Fruit fly (Drosophila melanogaster) whole organism, prepupa: Measurements from ENCODE around the gene CG5079.

Source experiments
- CG1621 ChIP-seq: fragments of 200-800 bp; sonication (Bioruptor generic); optimal IDR thresholded peaks from 3 replicates; lab custom pipeline; 2018; ENCODE audit warnings: missing biosample characterization, mild to moderate bottlenecking, missing genetic modification characterization
- CG34406 ChIP-seq: fragments of 200-800 bp; sonication (Bioruptor generic); optimal IDR thresholded peaks from 3 replicates; lab custom pipeline; 2016; ENCODE audit warnings: missing biosample characterization, missing genetic modification characterization
- CG6808 ChIP-seq: fragments of 200-800 bp; sonication (Bioruptor generic); optimal IDR thresholded peaks from 3 replicates; lab custom pipeline; 2017; ENCODE audit warnings: missing biosample characterization, missing genetic modification characterization, mild to moderate bottlenecking, moderate library complexity, missing genetic modification reagents
- CG7368 ChIP-seq: fragments of 200-800 bp; sonication (Bioruptor generic); optimal IDR thresholded peaks from 3 replicates; lab custom pipeline; 2016; ENCODE audit warnings: missing biosample characterization, missing genetic modification characterization
- Eip75B ChIP-seq: fragments of 200-800 bp; sonication (Bioruptor generic); optimal IDR thresholded peaks from 3 replicates; lab custom pipeline; 2016; ENCODE audit warnings: missing biosample characterization, missing genetic modification characterization
- Ets21C ChIP-seq: fragments of 200-800 bp; sonication (Bioruptor generic); optimal IDR thresholded peaks from 3 replicates; lab custom pipeline; 2016; ENCODE audit warnings: missing biosample characterization, missing genetic modification characterization
- Sox15 ChIP-seq: fragments of 200-800 bp; sonication (Bioruptor generic); optimal IDR thresholded peaks from 3 replicates; lab custom pipeline; 2016; ENCODE audit warnings: missing biosample characterization, missing genetic modification characterization
- topi ChIP-seq: fragments of 200-800 bp; sonication (Bioruptor generic); optimal IDR thresholded peaks from 3 replicates; lab custom pipeline; 2016; ENCODE audit warnings: missing biosample characterization, missing genetic modification characterization
- vri ChIP-seq: fragments of 200-800 bp; sonication (Bioruptor generic); optimal IDR thresholded peaks from 3 replicates; lab custom pipeline; 2016; ENCODE audit warnings: missing biosample characterization, mild to moderate bottlenecking, missing genetic modification characterization

- peak; percentile 80 for TF ChIP-seq Ets21C (GFP tag; lab: Kevin White, UChicago)
- peak; percentile 93 for TF ChIP-seq topi (GFP tag; lab: Kevin White, UChicago)
- TF ChIP-seq Eip75B (GFP tag; lab: Kevin White, UChicago), result peak; percentile 92
- TF ChIP-seq CG1621 (tag; lab: Kevin White, UChicago), result peak; percentile 78
- peak; percentile 76 for TF ChIP-seq Sox15 (GFP tag; lab: Kevin White, UChicago)
- TF ChIP-seq CG34406 (GFP tag; lab: Kevin White, UChicago), result peak; percentile 85
- peak; percentile 86 for TF ChIP-seq CG7368 (GFP tag; lab: Kevin White, UChicago)
- peak; percentile 91 for TF ChIP-seq vri
- peak; percentile 89 for TF ChIP-seq CG6808
Observed at dm6 chr3R:25640463-25640862, 27.0 kb downstream of the CG5079 start.
